Worm (Caenorhabditis elegans): ENCODE results near the gene srd-7.
A peak's percentile ranks its signal among the peaks of the same experiment; 100 is the strongest.
"Not testable (repeated sequence)": the region's sequence is repeated elsewhere in the genome, so short reads cannot be mapped to it uniquely, and the experiment has no call there.

srd-7 gene

ce11 chrIV:10751740-10752139, 34.9 kb downstream of the srd-7 start, which contains the start of gene T25B9.2:
T25B9.2 (minus strand) TSS chrIV:10751840.
- TF ChIP-seq fkh-4 (tag; optimal IDR thresholded peaks at IDR 0.05; ENCODE audit: borderline replicate concordance); hpl-2 (GFP tag; optimal IDR thresholded peaks at IDR 0.05); tbx-2 (tag; optimal IDR thresholded peaks at IDR 0.05): not testable (repeated sequence)

ce11 chrIV:10750041-10750440, 36.6 kb downstream of the srd-7 start, which contains the start of gene T25B9.1:
T25B9.1 (minus strand) TSS chrIV:10750141.
- TF ChIP-seq hpl-2 (GFP tag; optimal IDR thresholded peaks at IDR 0.05) = no peak
- TF ChIP-seq elt-3 (tag; optimal IDR thresholded peaks at IDR 0.05) = peak in 1 of 6 experiments; percentile 80

- TF ChIP-seq nhr-11 (tag; optimal IDR thresholded peaks at IDR 0.05) (no peak), mep-1 (tag; optimal IDR thresholded peaks at IDR 0.05) (no peak), ztf-11 (tag; optimal IDR thresholded peaks at IDR 0.05) (no peak), irx-1 (tag; optimal IDR thresholded peaks at IDR 0.05) (no peak), unc-30 (tag; optimal IDR thresholded peaks at IDR 0.05) (no peak), ceh-88 (GFP tag; IDR thresholded peaks at IDR 0.05) (no peak), lsy-2 (tag; optimal IDR thresholded peaks at IDR 0.05) (no peak)
These were observed 41.3 kb downstream of the srd-7 start for ce11 chrIV:10745332-10745731.

ce11 chrIV:10744475-10744874, 42.2 kb downstream of the srd-7 start, which contains the start of gene T25B9.3:
T25B9.3 (plus strand) TSS chrIV:10744775.
- no peak for TF ChIP-seq nhr-84 (tag; optimal IDR thresholded peaks at IDR 0.05)
- TF ChIP-seq mef-2 (tag; optimal IDR thresholded peaks at IDR 0.05) = no peak
- TF ChIP-seq ztf-4 (tag; optimal IDR thresholded peaks at IDR 0.05) = no peak
- TF ChIP-seq grh-1 (GFP tag; IDR thresholded peaks at IDR 0.05) = no peak
- no peak for TF ChIP-seq isw-1 (GFP tag; IDR thresholded peaks at IDR 0.05)
- no peak for TF ChIP-seq dsc-1 (tag; optimal IDR thresholded peaks at IDR 0.05)
- no peak for TF ChIP-seq efl-1 (optimal IDR thresholded peaks at IDR 0.05)
- TF ChIP-seq efl-1 (GFP tag; optimal IDR thresholded peaks at IDR 0.05 in 1 of 2) = peak in 1 of 2 experiments; percentile 44

- TF ChIP-seq nhr-19 (GFP tag; conservative IDR thresholded peaks at IDR 0.05) (no peak), irx-1 (tag; optimal IDR thresholded peaks at IDR 0.05) (no peak), efl-1 (optimal IDR thresholded peaks at IDR 0.05) (no peak), efl-1 (GFP tag; optimal IDR thresholded peaks at IDR 0.05 in 1 of 2) (no peak), nhr-90 (tag; optimal IDR thresholded peaks at IDR 0.05; ENCODE audit: poor library complexity) (no peak), C16A3.4 (tag; optimal IDR thresholded peaks at IDR 0.05) (no peak), sptf-1 (tag; optimal IDR thresholded peaks at IDR 0.05) (no peak), lir-3 (tag; optimal IDR thresholded peaks at IDR 0.05; ENCODE audit: poor library complexity) (no peak), lin-13 (GFP tag; optimal IDR thresholded peaks at IDR 0.05) (no peak)
These were observed 48.3 kb downstream of the srd-7 start, which contains the start of gene ssp-34 for ce11 chrIV:10738328-10738727. ssp-34 (minus strand) TSS chrIV:10738602.

DNA sequence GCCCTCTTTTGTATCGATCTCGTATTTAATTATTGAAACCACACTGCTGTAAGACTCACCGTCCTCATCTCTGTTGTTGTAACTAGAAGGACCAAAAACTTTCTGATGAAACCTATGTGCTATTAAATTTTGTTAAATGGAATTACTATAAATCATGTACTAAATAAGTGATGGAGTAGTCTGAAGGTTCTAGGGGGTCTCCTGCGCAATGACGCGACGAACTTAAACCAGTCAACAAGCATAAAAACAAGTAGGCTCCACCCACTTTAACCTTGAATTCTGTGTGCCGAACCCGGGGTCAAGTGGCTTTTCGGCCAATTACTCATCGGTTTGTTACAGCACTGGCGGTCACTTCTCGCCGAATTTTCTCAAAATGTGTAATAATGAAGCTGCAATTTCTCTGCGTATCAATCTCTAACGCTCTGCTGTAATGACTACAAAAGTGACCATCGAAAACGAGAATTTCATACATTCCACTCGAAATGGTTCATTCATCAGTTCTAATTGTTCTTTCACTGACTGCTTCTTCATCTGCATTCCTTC, 49.5 kb downstream of the srd-7 start, which contains the start of gene grl-21:
Gene grl-21 (plus strand): TSS at position 464 of the 543 bp plus-strand sequence.
- TF ChIP-seq efl-3 (GFP tag; optimal IDR thresholded peaks at IDR 0.05) (no peak), hpl-2 (GFP tag; optimal IDR thresholded peaks at IDR 0.05) (no peak)

Measured in whole organism, L1 larva.